Fruit fly (Drosophila melanogaster): ENCODE data around the gene Npc2h.

Gene Npc2h

dm6 chr3R:30781661-30782120, 35.6 kb upstream of the Npc2h start (continued):
- TF ChIP-seq CG9932 (GFP tag; IDR thresholded peaks at IDR 0.05) (peak; percentile 79), Dek (tag; optimal IDR thresholded peaks at IDR 0.05) (peak; percentile 87), CG1792 (GFP tag; optimal IDR thresholded peaks at IDR 0.05) (peak; percentile 91), slp2 (GFP tag; optimal IDR thresholded peaks at IDR 0.05) (peak; percentile 85), CG10209 (GFP tag; optimal IDR thresholded peaks at IDR 0.05) (peak; percentile 93), CG10565 (GFP tag; optimal IDR thresholded peaks at IDR 0.05) (peak; percentile 86), dan (GFP tag; IDR thresholded peaks at IDR 0.05) (peak; percentile 94), Atf6 (GFP tag; IDR thresholded peaks at IDR 0.05) (peak; percentile 79), CG16813 (GFP tag; IDR thresholded peaks at IDR 0.05; ENCODE audit: partially characterized antibody) (no peak), B-H1 (GFP tag; IDR thresholded peaks at IDR 0.05) (peak; percentile 88), CG17829 (tag; optimal IDR thresholded peaks at IDR 0.05) (peak; percentile 96), eyg (GFP tag; optimal IDR thresholded peaks at IDR 0.05) (peak; percentile 86), Fer3 (tag; optimal IDR thresholded peaks at IDR 0.05) (peak; percentile 91), pita (GFP tag; optimal IDR thresholded peaks at IDR 0.05) (no peak), Nf-YB (GFP tag; optimal IDR thresholded peaks at IDR 0.05) (peak; percentile 95), CG8089 (GFP tag; optimal IDR thresholded peaks at IDR 0.05) (peak; percentile 91), Chrac-16 (GFP tag; optimal IDR thresholded peaks at IDR 0.05) (peak; percentile 97), ttk (GFP tag; IDR thresholded peaks at IDR 0.05) (peak; percentile 91), CG2116 (GFP tag; optimal IDR thresholded peaks at IDR 0.05) (peak; percentile 68), ab (GFP tag; optimal IDR thresholded peaks at IDR 0.05) (peak; percentile 79), PHDP (tag; optimal IDR thresholded peaks at IDR 0.05) (peak; percentile 93), HLH4C (GFP tag; IDR thresholded peaks at IDR 0.05; ENCODE audit: partially characterized antibody) (no peak), CG32767 (GFP tag; IDR thresholded peaks at IDR 0.05) (peak; percentile 91), croc (GFP tag; conservative IDR thresholded peaks at IDR 0.05) (peak; percentile 94), btn (GFP tag; optimal IDR thresholded peaks at IDR 0.05) (peak; percentile 90), br (optimal IDR thresholded peaks at IDR 0.05) (no peak), Dip3 (GFP tag; optimal IDR thresholded peaks at IDR 0.05) (peak; percentile 58), tio (GFP tag; optimal IDR thresholded peaks at IDR 0.05) (peak; percentile 84), ci (GFP tag; IDR thresholded peaks at IDR 0.05) (peak; percentile 96), Optix (GFP tag; IDR thresholded peaks at IDR 0.05) (peak; percentile 70; the same call in 2 of the 3 replicates), ase (GFP tag; IDR thresholded peaks at IDR 0.05) (peak; percentile 89), row (GFP tag; IDR thresholded peaks at IDR 0.05) (peak; percentile 98), NfI (GFP tag; optimal IDR thresholded peaks at IDR 0.05) (peak; percentile 89), pb (GFP tag; optimal IDR thresholded peaks at IDR 0.05) (peak; percentile 89), CG11456 (GFP tag; IDR thresholded peaks at IDR 0.05) (peak; percentile 95), Opbp (GFP tag; IDR thresholded peaks at IDR 0.05; ENCODE audit: partially characterized antibody) (peak; percentile 45; the same call in 2 of the 3 replicates), CG33213 (GFP tag; optimal IDR thresholded peaks at IDR 0.05) (peak; percentile 94), sqz (GFP tag; optimal IDR thresholded peaks at IDR 0.05) (peak; percentile 81), CG13287 (GFP tag; IDR thresholded peaks at IDR 0.05; ENCODE audit: partially characterized antibody) (peak; percentile 10; the same call in 1 of the 2 replicates), zfh1 (GFP tag; IDR thresholded peaks at IDR 0.05) (peak; percentile 98), CG11247 (GFP tag; IDR thresholded peaks at IDR 0.05) (peak; percentile 95), danr (GFP tag; IDR thresholded peaks at IDR 0.05) (peak; percentile 89), shn (GFP tag; optimal IDR thresholded peaks at IDR 0.05) (peak; percentile 89), Abd-B (GFP tag; optimal IDR thresholded peaks at IDR 0.05) (peak; percentile 95), Hr39 (optimal IDR thresholded peaks at IDR 0.05) (no peak), Usf (GFP tag; optimal IDR thresholded peaks at IDR 0.05) (peak; percentile 90)

Measured in whole organism, embryonic.